Worm (Caenorhabditis elegans): Measurements from ENCODE around the gene R160.2.

- TF ChIP-seq cebp-1 (GFP tag; IDR thresholded peaks at IDR 0.05) (no peak), cebp-1 (tag; optimal IDR thresholded peaks at IDR 0.05) (no peak), dpl-1 (GFP tag; optimal IDR thresholded peaks at IDR 0.05) (no peak), lin-35 (GFP tag; optimal IDR thresholded peaks at IDR 0.05) (no peak), lin-40 (tag; optimal IDR thresholded peaks at IDR 0.05) (no peak), ets-4 (GFP tag; optimal IDR thresholded peaks at IDR 0.05) (no peak), xnd-1 (tag; optimal IDR thresholded peaks at IDR 0.05) (no peak), madf-8 (GFP tag; conservative IDR thresholded peaks at IDR 0.05) (no peak), ztf-28 (GFP tag; IDR thresholded peaks at IDR 0.05) (no peak), ama-1 (optimal IDR thresholded peaks at IDR 0.05) (no peak), ama-1 (GFP tag; optimal IDR thresholded peaks at IDR 0.05) (no peak), let-607 (tag; optimal IDR thresholded peaks at IDR 0.05) (no peak), dpff-1 (tag; optimal IDR thresholded peaks at IDR 0.05) (no peak), unc-62 (GFP tag; optimal IDR thresholded peaks at IDR 0.05) (no peak), tbx-9 (tag; optimal IDR thresholded peaks at IDR 0.05; ENCODE audit: borderline replicate concordance) (no peak), ZK185.1 (tag; optimal IDR thresholded peaks at IDR 0.05; ENCODE audit: poor library complexity, severe bottlenecking) (no peak)
Observed at ce11 chrX:4415289-4415688, 38.6 kb upstream of the R160.2 start.

All from whole organism, young adult.